Worm (Caenorhabditis elegans) whole organism, L1 larva: Measurements from ENCODE around the gene nhr-153.

Experiments
- F16B12.6 ChIP-seq: fragments of 150-350 bp; optimal IDR thresholded peaks from 2 replicates; lab custom pipeline; 2014; ENCODE audit warnings: missing biosample characterization, missing genetic modification characterization
- mdl-1 ChIP-seq, 2 experiments: fragments of 150-350 bp; optimal IDR thresholded peaks; 2 replicates each; lab custom pipeline; 2014 to 2017; ENCODE audit warnings: missing biosample characterization in 2 of 2, missing genetic modification characterization in 2 of 2, inconsistent platforms in 1 of 2
- nhr-77 ChIP-seq: fragments of 150-350 bp; optimal IDR thresholded peaks from 2 replicates; lab custom pipeline; 2014; ENCODE audit warnings: missing biosample characterization, missing genetic modification characterization

- TF ChIP-seq mdl-1 (tag; optimal IDR thresholded peaks at IDR 0.05; lab: Kevin White, UChicago) (no peak), F16B12.6 (tag; lab: Kevin White, UChicago) (no peak), nhr-77 (tag; lab: Kevin White, UChicago) (no peak)
Observed at ce11 chrV:12121274-12121673, 17.3 kb downstream of the nhr-153 start, which contains the start of gene C13C4.6.
